Fruit fly (Drosophila melanogaster): ENCODE measurements around the gene CG7168.
A peak's percentile ranks its signal among the peaks of the same experiment; 100 is the strongest.

The CG7168 gene

dm6 chr3R:18228713-18229222 lies 2.9 kb upstream of the CG7168 start (continued):
- TF ChIP-seq HLH3B (GFP tag; IDR thresholded peaks at IDR 0.05), result 0 out of 2 replicates have a peak, but pooled peaks have one; percentile 21
- no peak for TF ChIP-seq CG17912 (GFP tag; optimal IDR thresholded peaks at IDR 0.05)
- TF ChIP-seq Deaf1 (tag; optimal IDR thresholded peaks at IDR 0.05), result no peak
- peak; percentile 19 for TF ChIP-seq CG10543 (GFP tag; optimal IDR thresholded peaks at IDR 0.05)
- no peak for TF ChIP-seq prd (optimal IDR thresholded peaks at IDR 0.05)
- 0 out of 3 replicates have a peak, but pooled peaks have one; percentile 31 for TF ChIP-seq prd (GFP tag; IDR thresholded peaks at IDR 0.05)
- TF ChIP-seq Aef1 (GFP tag; IDR thresholded peaks at IDR 0.05), result no peak
- TF ChIP-seq CG11398 (GFP tag; optimal IDR thresholded peaks at IDR 0.05), result no peak
- TF ChIP-seq Drgx (GFP tag; IDR thresholded peaks at IDR 0.05), result 0 out of 2 replicates have a peak, but pooled peaks have one; percentile 17
- TF ChIP-seq Atf6 (GFP tag; IDR thresholded peaks at IDR 0.05), result peak; percentile 45; the same call in 1 of the 2 replicates
- TF ChIP-seq CG9932 (GFP tag; IDR thresholded peaks at IDR 0.05), result peak; percentile 27; the same call in 1 of the 2 replicates
- TF ChIP-seq NFAT (GFP tag; IDR thresholded peaks at IDR 0.05), result peak; percentile 47; the same call in 1 of the 2 replicates

- TF ChIP-seq H2.0 (GFP tag; IDR thresholded peaks at IDR 0.05) (no peak), exex (tag; optimal IDR thresholded peaks at IDR 0.05) (peak; percentile 80), HLH4C (GFP tag; IDR thresholded peaks at IDR 0.05; ENCODE audit: partially characterized antibody) (no peak), tx (GFP tag; optimal IDR thresholded peaks at IDR 0.05) (no peak), nom (GFP tag; optimal IDR thresholded peaks at IDR 0.05) (peak; percentile 35)
Observed at dm6 chr3R:18227385-18227784, 1.5 kb upstream of the CG7168 start.

- no peak for TF ChIP-seq CG5953 (GFP tag; IDR thresholded peaks at IDR 0.05)
- peak; percentile 20 for TF ChIP-seq fu2 (GFP tag; optimal IDR thresholded peaks at IDR 0.05)
- TF ChIP-seq ERR (GFP tag; optimal IDR thresholded peaks at IDR 0.05), result peak; percentile 92
- TF ChIP-seq CG10543 (GFP tag; optimal IDR thresholded peaks at IDR 0.05), result no peak
- 0 out of 2 replicates have a peak, but pooled peaks have one; percentile 13 for TF ChIP-seq CG14441 (GFP tag; IDR thresholded peaks at IDR 0.05)
- 0 out of 3 replicates have a peak, but pooled peaks have one; percentile 20 for TF ChIP-seq HLH4C (GFP tag; IDR thresholded peaks at IDR 0.05; ENCODE audit: partially characterized antibody)
- TF ChIP-seq CG11695 (GFP tag; IDR thresholded peaks at IDR 0.05), result 0 out of 3 replicates have a peak, but pooled peaks have one; percentile 39
- TF ChIP-seq crol (GFP tag; IDR thresholded peaks at IDR 0.05), result peak; percentile 86
- peak; percentile 18; the same call in 1 of the 2 replicates for TF ChIP-seq Dref (GFP tag; IDR thresholded peaks at IDR 0.05)
- TF ChIP-seq H2.0 (GFP tag; IDR thresholded peaks at IDR 0.05), result no peak
- peak; percentile 75 for TF ChIP-seq NFAT (GFP tag; IDR thresholded peaks at IDR 0.05)
- TF ChIP-seq Eip74EF (GFP tag; optimal IDR thresholded peaks at IDR 0.05), result no peak
- no peak for TF ChIP-seq Side (GFP tag; optimal IDR thresholded peaks at IDR 0.05)
- 0 out of 2 replicates have a peak, but pooled peaks have one; percentile 25 for TF ChIP-seq ara (GFP tag; IDR thresholded peaks at IDR 0.05)
- TF ChIP-seq gcm (GFP tag; optimal IDR thresholded peaks at IDR 0.05), result peak; percentile 44
- TF ChIP-seq Pdp1 (GFP tag; optimal IDR thresholded peaks at IDR 0.05), result peak in 1 of 2 experiments; percentile 24
- TF ChIP-seq bigmax (GFP tag; optimal IDR thresholded peaks at IDR 0.05), result peak; percentile 94
- 0 out of 3 replicates have a peak, but pooled peaks have one; percentile 44 for TF ChIP-seq ci (GFP tag; IDR thresholded peaks at IDR 0.05)
Observed at dm6 chr3R:18226809-18227157, 901 bp upstream of the CG7168 start.

dm6 chr3R:18223434-18223833 lies 2.4 kb downstream of the CG7168 start, which contains the start of the genes mTerf5 and Non3:
TSS of gene mTerf5 (minus strand) at chr3R:18223682.
TSS of gene Non3 (plus strand) at chr3R:18223722.
- TF ChIP-seq CG10431 (GFP tag; optimal IDR thresholded peaks at IDR 0.05), result no peak
- no peak for TF ChIP-seq nau (GFP tag; optimal IDR thresholded peaks at IDR 0.05)
- no peak for TF ChIP-seq Oaz (GFP tag; IDR thresholded peaks at IDR 0.05)
- no peak for TF ChIP-seq seq (GFP tag; IDR thresholded peaks at IDR 0.05)
- TF ChIP-seq C15 (GFP tag; IDR thresholded peaks at IDR 0.05), result no peak
- TF ChIP-seq kah (GFP tag; optimal IDR thresholded peaks at IDR 0.05), result peak; percentile 71
- no peak for TF ChIP-seq CG12769 (tag; optimal IDR thresholded peaks at IDR 0.05)
- TF ChIP-seq Opbp (GFP tag; IDR thresholded peaks at IDR 0.05; ENCODE audit: partially characterized antibody), result peak; percentile 82
- TF ChIP-seq slou (GFP tag; optimal IDR thresholded peaks at IDR 0.05), result no peak
- no peak for TF ChIP-seq CG5180 (GFP tag; optimal IDR thresholded peaks at IDR 0.05)
- TF ChIP-seq CG10462 (GFP tag; optimal IDR thresholded peaks at IDR 0.05), result no peak
- TF ChIP-seq CG12219 (GFP tag; optimal IDR thresholded peaks at IDR 0.05), result no peak
- TF ChIP-seq luna (GFP tag; optimal IDR thresholded peaks at IDR 0.05), result no peak
- no peak for TF ChIP-seq gt (GFP tag; IDR thresholded peaks at IDR 0.05)
- no peak for TF ChIP-seq kay (GFP tag; optimal IDR thresholded peaks at IDR 0.05)
- peak; percentile 46 for TF ChIP-seq CG12942 (GFP tag; optimal IDR thresholded peaks at IDR 0.05)

Data from whole organism, embryonic.